Worm (Caenorhabditis elegans) whole organism, L1 larva: ENCODE results near the gene C48B4.6.

Experiments
- C04F5.9 ChIP-seq: sonication (generic microtip); optimal IDR thresholded peaks from 2 replicates; lab custom pipeline; 2016; ENCODE audit warnings: missing genetic modification characterization, missing compliant biosample characterization
- C16A3.4 ChIP-seq: fragments of 150-350 bp; optimal IDR thresholded peaks from 2 replicates; lab custom pipeline; 2014; ENCODE audit warnings: missing biosample characterization, missing genetic modification characterization
- C34B4.2 ChIP-seq: sonication (generic microtip); optimal IDR thresholded peaks from 2 replicates; lab custom pipeline; 2017; ENCODE audit warnings: mild to moderate bottlenecking, missing genetic modification characterization, missing compliant biosample characterization
- F16B12.6 ChIP-seq: fragments of 150-350 bp; optimal IDR thresholded peaks from 2 replicates; lab custom pipeline; 2014; ENCODE audit warnings: missing biosample characterization, missing genetic modification characterization
- aha-1 ChIP-seq: fragments of 150-350 bp; optimal IDR thresholded peaks from 2 replicates; lab custom pipeline; 2014; ENCODE audit warnings: missing biosample characterization, missing genetic modification characterization
- alr-1 ChIP-seq: fragments of 200-800 bp; sonication (Bioruptor generic); optimal IDR thresholded peaks from 2 replicates; lab custom pipeline; 2018; ENCODE audit warnings: borderline replicate concordance, mild to moderate bottlenecking, missing genetic modification characterization, missing compliant biosample characterization
- aly-2 ChIP-seq: fragments of 150-350 bp; optimal IDR thresholded peaks from 2 replicates; lab custom pipeline; 2014; ENCODE audit warnings: missing biosample characterization, missing genetic modification characterization
- ama-1 ChIP-seq: fragments of 150-350 bp; optimal IDR thresholded peaks from 2 replicates; lab custom pipeline; 2014
- blmp-1 ChIP-seq: fragments of 150-350 bp; optimal IDR thresholded peaks from 2 replicates; lab custom pipeline; 2014; ENCODE audit warnings: missing biosample characterization, missing genetic modification characterization
- ceh-88 ChIP-seq: fragments of 200-800 bp; sonication (Bioruptor generic); IDR thresholded peaks from 2 replicates; pipeline ENCODE4 v1.3.6; 2022; ENCODE audit warnings: missing genetic modification characterization, missing compliant biosample characterization
- dpl-1 ChIP-seq, 3 experiments: fragments of 150-350 bp in 2 of 3; sonication (generic microtip) in 1 of 3; optimal IDR thresholded peaks; 2 replicates each; lab custom pipeline; 2014 to 2017; ENCODE audit warnings: missing biosample characterization in 3 of 3, missing genetic modification characterization in 3 of 3, missing genetic modification reagents in 3 of 3
- efl-1 ChIP-seq, 4 experiments: fragments of 150-350 bp; optimal IDR thresholded peaks in 3 of 4; peaks in 1 of 4; 1 replicate in 1 of 4; 2 replicates in 3 of 4; lab custom pipeline; 2014; ENCODE audit warnings: missing biosample characterization in 2 of 4, missing genetic modification characterization in 2 of 4, missing genetic modification reagents in 2 of 4
- fkh-8 ChIP-seq: sonication (generic microtip); optimal IDR thresholded peaks from 2 replicates; lab custom pipeline; 2016; ENCODE audit warnings: mild to moderate bottlenecking, missing genetic modification characterization, missing compliant biosample characterization
- hlh-4 ChIP-seq: sonication (generic microtip); optimal IDR thresholded peaks from 2 replicates; lab custom pipeline; 2016; ENCODE audit warnings: mild to moderate bottlenecking, missing genetic modification characterization, missing compliant biosample characterization
- isw-1 ChIP-seq: fragments of 200-800 bp; sonication (Bioruptor generic); IDR thresholded peaks from 2 replicates; pipeline ENCODE4 v1.3.6; 2022; ENCODE audit warnings: missing genetic modification characterization, missing compliant biosample characterization
- lin-14 ChIP-seq: fragments of 200-800 bp; sonication (Bioruptor generic); optimal IDR thresholded peaks from 2 replicates; lab custom pipeline; 2018; ENCODE audit warnings: mild to moderate bottlenecking, missing genetic modification characterization, moderate library complexity, missing compliant biosample characterization
- lin-15B ChIP-seq: fragments of 150-350 bp; sonication (generic microtip); optimal IDR thresholded peaks from 3 replicates; lab custom pipeline; 2014; ENCODE audit warnings: missing biosample characterization, missing genetic modification characterization
- lin-35 ChIP-seq, 2 experiments: fragments of 150-350 bp; optimal IDR thresholded peaks; 2 replicates each; lab custom pipeline; 2014; ENCODE audit warnings: missing biosample characterization in 2 of 2, missing genetic modification characterization in 2 of 2, missing genetic modification reagents in 2 of 2
- lsy-2 ChIP-seq, 2 experiments: fragments of 150-350 bp; optimal IDR thresholded peaks; 2 replicates each; lab custom pipeline; 2014; ENCODE audit warnings: missing biosample characterization in 2 of 2, missing genetic modification characterization in 2 of 2
- mdl-1 ChIP-seq, 2 experiments: fragments of 150-350 bp; optimal IDR thresholded peaks; 2 replicates each; lab custom pipeline; 2014 to 2017; ENCODE audit warnings: missing biosample characterization in 2 of 2, missing genetic modification characterization in 2 of 2, inconsistent platforms in 1 of 2
- nhr-12 ChIP-seq: sonication (generic microtip); optimal IDR thresholded peaks from 2 replicates; lab custom pipeline; 2017; ENCODE audit warnings: missing biosample characterization, missing genetic modification characterization
- nhr-20 ChIP-seq: sonication (generic microtip); optimal IDR thresholded peaks from 2 replicates; lab custom pipeline; 2016; ENCODE audit warnings: mild to moderate bottlenecking, missing genetic modification characterization, missing compliant biosample characterization
- nhr-237 ChIP-seq: fragments of 150-350 bp; optimal IDR thresholded peaks from 2 replicates; lab custom pipeline; 2014; ENCODE audit warnings: missing biosample characterization, missing genetic modification characterization
- nhr-28 ChIP-seq: fragments of 150-350 bp; optimal IDR thresholded peaks from 2 replicates; lab custom pipeline; 2014; ENCODE audit warnings: missing biosample characterization, missing genetic modification characterization
- nhr-47 ChIP-seq: sonication (generic microtip); optimal IDR thresholded peaks from 2 replicates; lab custom pipeline; 2016; ENCODE audit warnings: mild to moderate bottlenecking, missing genetic modification characterization, moderate library complexity, missing compliant biosample characterization
- nhr-71 ChIP-seq: sonication (generic microtip); optimal IDR thresholded peaks from 2 replicates; lab custom pipeline; 2016; ENCODE audit warnings: mild to moderate bottlenecking, missing genetic modification characterization, moderate library complexity, missing compliant biosample characterization
- nhr-85 ChIP-seq: sonication (generic microtip); peaks from one replicate; lab custom pipeline; 2016; ENCODE audit warnings: missing genetic modification characterization, inconsistent platforms, missing compliant biosample characterization
- pax-3 ChIP-seq: fragments of 200-800 bp; sonication (Bioruptor generic); optimal IDR thresholded peaks from 2 replicates; lab custom pipeline; 2018; ENCODE audit warnings: mild to moderate bottlenecking, missing genetic modification characterization, moderate library complexity, missing compliant biosample characterization
- pqm-1 ChIP-seq: sonication (generic microtip); optimal IDR thresholded peaks from 3 replicates; lab custom pipeline; 2017; ENCODE audit warnings: missing biosample characterization, missing genetic modification characterization
- skn-1 ChIP-seq: fragments of 150-350 bp; optimal IDR thresholded peaks from 2 replicates; lab custom pipeline; 2014; ENCODE audit warnings: missing biosample characterization, missing genetic modification characterization
- snpc-4 ChIP-seq: fragments of 150-350 bp; optimal IDR thresholded peaks from 2 replicates; lab custom pipeline; 2014; ENCODE audit warnings: missing biosample characterization, missing genetic modification characterization
- snu-23 ChIP-seq: sonication (generic microtip); optimal IDR thresholded peaks from 2 replicates; lab custom pipeline; 2016; ENCODE audit warnings: missing genetic modification characterization, missing compliant biosample characterization
- sptf-1 ChIP-seq: fragments of 150-350 bp; optimal IDR thresholded peaks from 2 replicates; lab custom pipeline; 2014; ENCODE audit warnings: missing biosample characterization, missing genetic modification characterization
- sup-37 ChIP-seq: fragments of 200-800 bp; sonication (Bioruptor generic); optimal IDR thresholded peaks from 2 replicates; lab custom pipeline; 2018; ENCODE audit warnings: mild to moderate bottlenecking, missing genetic modification characterization, missing compliant biosample characterization
- tbx-2 ChIP-seq: sonication (generic microtip); optimal IDR thresholded peaks from 2 replicates; lab custom pipeline; 2016; ENCODE audit warnings: missing genetic modification characterization, missing compliant biosample characterization
- unc-86 ChIP-seq: sonication (generic microtip); optimal IDR thresholded peaks from 2 replicates; lab custom pipeline; 2016; ENCODE audit warnings: missing genetic modification characterization, missing compliant biosample characterization
- xbp-1 ChIP-seq: sonication (generic microtip); optimal IDR thresholded peaks from 2 replicates; lab custom pipeline; 2016; ENCODE audit warnings: missing genetic modification characterization, missing compliant biosample characterization

C48B4.6 gene

DNA sequence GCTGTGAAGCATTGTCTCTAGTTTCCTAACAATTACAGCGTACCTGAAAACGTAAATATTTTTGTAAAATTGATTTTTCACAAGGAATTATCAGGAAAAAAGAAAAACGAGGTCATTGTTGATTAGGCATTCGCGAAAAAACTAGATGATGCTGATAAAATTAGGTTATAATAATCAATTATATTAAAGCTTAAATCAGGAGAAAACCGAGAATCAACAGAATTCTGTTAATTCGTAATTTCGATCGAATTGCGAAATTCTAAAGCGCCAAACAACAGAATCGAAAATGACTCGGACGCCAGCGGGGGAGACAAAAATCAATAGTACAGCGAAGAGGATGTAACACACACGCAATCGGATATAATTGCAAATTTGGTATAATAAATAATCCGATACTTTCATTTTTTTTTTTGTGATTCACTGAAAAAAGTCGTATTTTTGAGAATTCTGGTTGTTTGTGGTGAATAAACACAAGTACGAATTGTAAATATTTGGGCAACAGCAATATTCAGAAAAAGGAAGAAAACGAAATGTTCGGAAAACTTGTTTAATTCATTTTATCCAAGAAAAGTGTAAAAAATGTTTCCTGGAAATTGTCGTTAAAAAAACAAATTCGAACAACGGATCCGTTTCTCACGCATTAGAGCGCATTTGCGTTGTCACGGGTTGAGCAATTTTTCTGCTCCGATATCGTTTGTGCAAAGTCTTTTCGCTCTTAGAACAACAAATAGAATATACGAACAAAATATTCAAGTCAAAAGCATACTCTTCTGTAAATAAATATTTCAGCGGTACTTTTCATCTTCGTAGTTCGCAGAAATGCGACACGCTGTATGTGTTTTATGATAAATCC lies 21.9 kb upstream of the C48B4.6 start, which contains the start of gene ced-7:
Gene ced-7, minus strand, starts transcription at position 51 of the 853 bp plus-strand sequence.
- peak; percentile 42 for TF ChIP-seq C16A3.4
- no peak for TF ChIP-seq nhr-28 (tag; lab: Kevin White, UChicago)
- TF ChIP-seq nhr-71 (tag; lab: Kevin White, UChicago), result peak; percentile 46
- peak; percentile 75 for TF ChIP-seq fkh-8 (tag; lab: Kevin White, UChicago)
- TF ChIP-seq nhr-47 (tag; lab: Kevin White, UChicago), result peak; percentile 11
- TF ChIP-seq nhr-20 (tag; lab: Kevin White, UChicago), result peak; percentile 9
- peak; percentile 30 to 39 for TF ChIP-seq efl-1 (optimal IDR thresholded peaks at IDR 0.05; lab: Kevin White, UChicago)
- peak; percentile 49 to 92 for TF ChIP-seq efl-1 (GFP tag; optimal IDR thresholded peaks at IDR 0.05 in 1 of 2; lab: Kevin White, UChicago)
- TF ChIP-seq blmp-1 (tag; lab: Kevin White, UChicago), result peak; percentile 57
- peak; percentile 15 to 37 for TF ChIP-seq lin-35 (GFP tag; optimal IDR thresholded peaks at IDR 0.05; lab: Kevin White, UChicago)
- TF ChIP-seq nhr-85 (tag; lab: Kevin White, UChicago), result peak; percentile 14
- TF ChIP-seq F16B12.6 (tag; lab: Kevin White, UChicago), result peak; percentile 8
- TF ChIP-seq lsy-2 (tag; optimal IDR thresholded peaks at IDR 0.05; lab: Kevin White, UChicago), result peak; percentile 26 to 52
- peak; percentile 22 for TF ChIP-seq unc-86
- TF ChIP-seq lin-14 (GFP tag; lab: Kevin White, UChicago), result peak; percentile 74
- TF ChIP-seq C04F5.9 (tag; lab: Kevin White, UChicago), result no peak
- TF ChIP-seq snpc-4, result no peak
- TF ChIP-seq mdl-1 (tag; optimal IDR thresholded peaks at IDR 0.05; lab: Kevin White, UChicago), result no peak
- TF ChIP-seq dpl-1 (GFP tag; optimal IDR thresholded peaks at IDR 0.05; lab: Kevin White, UChicago), result peak in 2 of 3 experiments; percentile 4 to 52

DNA sequence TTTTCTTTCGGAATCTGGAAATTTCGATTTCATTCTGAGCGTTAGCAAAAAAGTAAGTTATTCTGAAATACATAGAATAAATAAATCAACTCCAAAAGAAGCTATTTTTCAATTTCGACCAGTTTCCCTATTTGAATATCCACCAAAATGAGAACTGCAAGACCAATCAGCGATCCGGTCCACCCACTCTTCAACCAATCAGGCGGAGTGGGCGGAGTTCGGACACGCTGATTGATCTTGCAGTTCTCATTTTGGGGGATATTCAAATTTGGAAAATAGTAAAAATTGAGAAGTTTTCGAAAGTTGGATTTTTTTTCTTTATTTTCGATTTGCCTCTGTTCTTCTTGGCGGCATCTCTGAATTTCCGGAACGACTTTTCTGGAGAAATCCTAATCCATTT lies 12.5 kb upstream of the C48B4.6 start:
- TF ChIP-seq lsy-2 (tag; optimal IDR thresholded peaks at IDR 0.05; lab: Kevin White, UChicago) (peak in 1 of 2 experiments; percentile 59), lin-35 (GFP tag; optimal IDR thresholded peaks at IDR 0.05; lab: Kevin White, UChicago) (peak; percentile 59 to 81), nhr-237 (tag; lab: Kevin White, UChicago) (no peak), dpl-1 (GFP tag; optimal IDR thresholded peaks at IDR 0.05; lab: Kevin White, UChicago) (peak; percentile 66 to 77 (median 75)), efl-1 (optimal IDR thresholded peaks at IDR 0.05; lab: Kevin White, UChicago) (peak in 1 of 2 experiments; percentile 81), efl-1 (GFP tag; optimal IDR thresholded peaks at IDR 0.05 in 1 of 2; lab: Kevin White, UChicago) (peak; percentile 84 to 98), lin-15B (peak; percentile 9), xbp-1 (tag; lab: Kevin White, UChicago) (peak; percentile 78), sptf-1 (tag; lab: Kevin White, UChicago) (no peak), tbx-2 (tag; lab: Kevin White, UChicago) (peak; percentile 3)
- TF ChIP-seq, all 84 proteins: peak for 7

DNA sequence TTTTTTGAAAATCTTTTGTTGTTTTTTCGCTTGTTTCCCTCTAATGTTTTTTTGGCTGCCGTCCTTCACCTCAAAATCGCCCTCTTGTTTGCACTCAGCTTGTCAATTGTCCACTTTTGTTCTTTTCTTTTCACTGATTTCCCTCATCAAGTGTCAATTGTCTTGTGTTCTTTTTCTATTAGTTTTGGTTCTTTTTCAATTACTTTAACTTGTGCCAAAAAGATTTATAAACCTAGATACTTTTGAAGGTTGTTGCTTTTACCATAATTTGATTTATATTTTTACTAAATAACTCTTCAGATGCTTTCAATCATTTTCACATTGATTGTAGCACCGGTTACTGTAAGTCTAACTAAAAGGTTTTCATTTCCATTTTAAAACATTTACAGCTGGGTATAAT lies 10.1 kb upstream of the C48B4.6 start, which contains the start of gene C48B4.13:
Gene C48B4.13, plus strand, starts transcription at position 301 of the 400 bp plus-strand sequence.
- no peak for TF ChIP-seq hlh-4 (tag; lab: Kevin White, UChicago)
- TF ChIP-seq alr-1 (tag; lab: Kevin White, UChicago), result no peak
- TF ChIP-seq lsy-2 (tag; optimal IDR thresholded peaks at IDR 0.05; lab: Kevin White, UChicago), result no peak
- no peak for TF ChIP-seq C34B4.2 (tag; lab: Kevin White, UChicago)
- TF ChIP-seq isw-1 (GFP tag; lab: Robert Waterston, UW), result no peak
- no peak for TF ChIP-seq unc-86
- no peak for TF ChIP-seq efl-1 (optimal IDR thresholded peaks at IDR 0.05; lab: Kevin White, UChicago)
- TF ChIP-seq efl-1 (GFP tag; optimal IDR thresholded peaks at IDR 0.05 in 1 of 2; lab: Kevin White, UChicago), result no peak
- no peak for TF ChIP-seq lin-14 (GFP tag; lab: Kevin White, UChicago)
- no peak for TF ChIP-seq snpc-4
- no peak for TF ChIP-seq aha-1 (tag; lab: Kevin White, UChicago)
- TF ChIP-seq nhr-12 (tag; lab: Kevin White, UChicago), result no peak
- TF ChIP-seq pqm-1, result no peak
- no peak for TF ChIP-seq sup-37 (GFP tag; lab: Kevin White, UChicago)
- TF ChIP-seq skn-1 (tag; lab: Kevin White, UChicago), result no peak
- no peak for TF ChIP-seq ceh-88
- no peak for TF ChIP-seq pax-3 (tag; lab: Kevin White, UChicago)
- TF ChIP-seq aly-2 (tag; lab: Kevin White, UChicago), result no peak
- TF ChIP-seq ama-1 (lab: Kevin White, UChicago), result no peak
- TF ChIP-seq snu-23, result no peak
